Fruit fly (Drosophila melanogaster) Kc167 (cell line): Measurements from ENCODE around the gene mRpS24.

Experiments
- Myc ChIP-seq: fragments of >200 bp; optimal IDR thresholded peaks from 2 replicates; lab custom pipeline; 2017; ENCODE audit warnings: missing external identifiers
- Sin3A ChIP-seq: fragments of >200 bp; optimal IDR thresholded peaks from 2 replicates; lab custom pipeline; 2018; ENCODE audit warnings: missing external identifiers
- insv ChIP-seq: fragments of >200 bp; optimal IDR thresholded peaks from 3 replicates; lab custom pipeline; 2018; ENCODE audit warnings: missing external identifiers
- psq ChIP-seq: fragments of >200 bp; optimal IDR thresholded peaks from 2 replicates; lab custom pipeline; 2017; ENCODE audit warnings: missing external identifiers
- ttk ChIP-seq: sonication (Bioruptor generic); optimal IDR thresholded peaks from 2 replicates; lab custom pipeline; 2017; ENCODE audit warnings: missing external identifiers

- TF ChIP-seq psq (lab: Kevin White, UChicago) (no peak), Myc (lab: Kevin White, UChicago) (no peak), Sin3A (lab: Kevin White, UChicago) (no peak), ttk (lab: Kevin White, UChicago) (no peak), insv (lab: Kevin White, UChicago) (no peak)
Measured at dm6 chr3R:24138478-24139455, 24.6 kb downstream of the mRpS24 start.
